Worm (Caenorhabditis elegans) whole organism, late embryonic: ENCODE results near the gene nep-22.

Experiments
- ceh-2 ChIP-seq: sonication (generic microtip); optimal IDR thresholded peaks from 2 replicates; lab custom pipeline; 2016; ENCODE audit warnings: missing genotype, missing genetic modification characterization, missing compliant biosample characterization
- che-1 ChIP-seq: sonication (generic microtip); optimal IDR thresholded peaks from 2 replicates; lab custom pipeline; 2016; ENCODE audit warnings: mild to moderate bottlenecking, missing genetic modification characterization, missing compliant biosample characterization
- mec-3 ChIP-seq: sonication (generic microtip); optimal IDR thresholded peaks from 2 replicates; lab custom pipeline; 2016; ENCODE audit warnings: borderline replicate concordance, missing genetic modification characterization, missing compliant biosample characterization
- nhr-11 ChIP-seq: fragments of 150-350 bp; optimal IDR thresholded peaks from 2 replicates; lab custom pipeline; 2014; ENCODE audit warnings: missing biosample characterization, missing genetic modification characterization
- tbx-2 ChIP-seq: sonication (generic microtip); optimal IDR thresholded peaks from 2 replicates; lab custom pipeline; 2016; ENCODE audit warnings: missing genetic modification characterization, missing compliant biosample characterization

DNA sequence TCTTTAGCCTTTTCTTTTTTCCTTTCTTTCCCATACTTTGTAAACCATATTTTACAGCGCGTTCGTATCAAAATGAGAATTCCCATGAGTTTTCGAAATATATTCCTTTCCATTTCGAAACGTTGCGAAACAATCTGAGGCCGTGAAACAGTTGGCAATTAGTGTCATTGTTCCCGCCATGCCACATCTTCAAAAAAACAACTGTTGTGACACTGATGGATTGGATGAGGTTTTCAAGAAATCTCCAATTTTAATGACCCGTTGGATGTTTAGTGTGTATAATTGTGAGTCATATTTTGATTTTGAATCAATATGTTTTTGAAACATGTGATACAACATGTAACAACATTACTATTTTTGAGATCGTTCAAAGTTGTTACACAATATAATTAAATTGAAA lies 34.7 kb downstream of the nep-22 start:
- TF ChIP-seq tbx-2 (no peak), che-1 (no peak), nhr-11 (tag; lab: Kevin White, UChicago) (no peak), mec-3 (tag; lab: Kevin White, UChicago) (no peak), ceh-2 (no peak)
